Fruit fly (Drosophila melanogaster) whole organism, embryonic: ENCODE measurements around the gene CG43249.

Experiments used
- Asciz ChIP-seq: fragments of 200-800 bp; sonication (Bioruptor generic); optimal IDR thresholded peaks from 2 replicates; lab custom pipeline; 2017; ENCODE audit warnings: missing biosample characterization, mild to moderate bottlenecking, missing genetic modification characterization, missing genetic modification reagents
- Atf-2 ChIP-seq: fragments of 200-800 bp; sonication (Bioruptor generic); optimal IDR thresholded peaks from 2 replicates; lab custom pipeline; 2016; ENCODE audit warnings: missing biosample characterization, missing genetic modification characterization
- Awh ChIP-seq: fragments of 200-800 bp; sonication (Bioruptor generic); IDR thresholded peaks from 2 replicates; pipeline ENCODE4, ENCODE4 v1.3.6; 2022; ENCODE audit warnings: missing biosample characterization, missing genetic modification characterization
- CG10565 ChIP-seq: fragments of 200-800 bp; sonication (Bioruptor generic); optimal IDR thresholded peaks from 3 replicates; lab custom pipeline; 2016; ENCODE audit warnings: missing biosample characterization, mild to moderate bottlenecking, missing genetic modification characterization
- CG12104 ChIP-seq: fragments of 200-800 bp; sonication (Bioruptor generic); optimal IDR thresholded peaks from 3 replicates; lab custom pipeline; 2016; ENCODE audit warnings: missing biosample characterization, missing genetic modification characterization
- CG12769 ChIP-seq: fragments of 200-800 bp; sonication (Bioruptor generic); optimal IDR thresholded peaks from 2 replicates; lab custom pipeline; 2019; ENCODE audit warnings: missing biosample characterization, mild to moderate bottlenecking, missing genetic modification characterization, moderate library complexity
- CG14050 ChIP-seq: fragments of 200-800 bp; sonication (Bioruptor generic); IDR thresholded peaks from 3 replicates; pipeline ENCODE4 v1.3.6; 2022; ENCODE audit warnings: missing biosample characterization, missing genetic modification characterization
- CG14965 ChIP-seq: fragments of 200-800 bp; sonication (Bioruptor generic); optimal IDR thresholded peaks from 2 replicates; lab custom pipeline; 2016; ENCODE audit warnings: missing biosample characterization, missing genetic modification characterization, borderline replicate concordance
- CG15269 ChIP-seq: fragments of 200-800 bp; sonication (Bioruptor generic); optimal IDR thresholded peaks from 2 replicates; lab custom pipeline; 2018; ENCODE audit warnings: missing biosample characterization, mild to moderate bottlenecking, missing genetic modification characterization, moderate library complexity
- CG1647 ChIP-seq: fragments of 200-800 bp; sonication (Bioruptor generic); optimal IDR thresholded peaks from 3 replicates; lab custom pipeline; 2016; ENCODE audit warnings: missing biosample characterization, missing genetic modification characterization
- CG1792 ChIP-seq: fragments of 200-800 bp; sonication (Bioruptor generic); optimal IDR thresholded peaks from 2 replicates; lab custom pipeline; 2016; ENCODE audit warnings: missing biosample characterization, missing genetic modification characterization
- CG18262 ChIP-seq: fragments of 200-800 bp; optimal IDR thresholded peaks from 3 replicates; lab custom pipeline; 2019; ENCODE audit warnings: missing biosample characterization, mild to moderate bottlenecking, missing genetic modification characterization, moderate library complexity
- CG18599 ChIP-seq: fragments of 200-800 bp; sonication (Bioruptor generic); optimal IDR thresholded peaks from 3 replicates; lab custom pipeline; 2017; ENCODE audit warnings: missing biosample characterization, missing genetic modification characterization, mild to moderate bottlenecking, moderate library complexity, missing genetic modification reagents
- CG2678 ChIP-seq: fragments of 200-800 bp; sonication (Bioruptor generic); optimal IDR thresholded peaks from 3 replicates; lab custom pipeline; 2019; ENCODE audit warnings: missing biosample characterization, mild to moderate bottlenecking, missing genetic modification characterization, moderate library complexity
- CG34224 ChIP-seq: fragments of 200-800 bp; sonication (Bioruptor generic); IDR thresholded peaks from 3 replicates; pipeline ENCODE4 v1.3.6; 2022; ENCODE audit warnings: missing biosample characterization, missing genetic modification characterization; ENCODE audit not compliant: partially characterized antibody
- CG3995 ChIP-seq: fragments of 200-800 bp; sonication (Bioruptor generic); optimal IDR thresholded peaks from 3 replicates; lab custom pipeline; 2016; ENCODE audit warnings: missing biosample characterization, missing genetic modification characterization
- CG4617 ChIP-seq: fragments of 200-800 bp; sonication (Bioruptor generic); optimal IDR thresholded peaks from 3 replicates; lab custom pipeline; 2016; ENCODE audit warnings: missing biosample characterization, missing genetic modification characterization, borderline replicate concordance
- CG5953 ChIP-seq: fragments of 200-800 bp; sonication (Bioruptor generic); IDR thresholded peaks from 2 replicates; pipeline ENCODE4 v1.3.6; 2022; ENCODE audit warnings: missing biosample characterization, missing genetic modification characterization
- CG7357 ChIP-seq: fragments of 200-800 bp; sonication (Bioruptor generic); IDR thresholded peaks from 3 replicates; pipeline ENCODE4 v1.3.6; 2022; ENCODE audit warnings: missing biosample characterization, missing genetic modification characterization
- Dll ChIP-seq: fragments of 200-800 bp; sonication (Bioruptor generic); IDR thresholded peaks from 4 replicates; pipeline ENCODE4 v1.3.6; 2022; ENCODE audit warnings: missing biosample characterization, missing genetic modification characterization; ENCODE audit not compliant: partially characterized antibody
- Fer1 ChIP-seq: fragments of 200-800 bp; sonication (Bioruptor generic); optimal IDR thresholded peaks from 2 replicates; lab custom pipeline; 2017; ENCODE audit warnings: missing biosample characterization, mild to moderate bottlenecking, missing genetic modification characterization
- GATAe ChIP-seq: fragments of 200-800 bp; sonication (Bioruptor generic); conservative IDR thresholded peaks from 2 replicates; pipeline ENCODE4 v1.3.6; 2022; ENCODE audit warnings: missing biosample characterization, missing genetic modification characterization
- H2.0 ChIP-seq: fragments of 200-800 bp; sonication (Bioruptor generic); IDR thresholded peaks from 2 replicates; pipeline ENCODE4 v1.3.6; 2022; ENCODE audit warnings: missing biosample characterization, missing genetic modification characterization
- HLHmδ ChIP-seq: fragments of 200-800 bp; sonication (Bioruptor generic); optimal IDR thresholded peaks from 2 replicates; lab custom pipeline; 2018; ENCODE audit warnings: missing biosample characterization, mild to moderate bottlenecking, missing genetic modification characterization, moderate library complexity
- HmgD ChIP-seq: fragments of 200-800 bp; sonication (Bioruptor generic); optimal IDR thresholded peaks from 3 replicates; lab custom pipeline; 2016; ENCODE audit warnings: missing biosample characterization, missing genetic modification characterization
- Hr51 ChIP-seq, 2 experiments: fragments of 200-800 bp; sonication (Bioruptor generic); optimal IDR thresholded peaks; 2 replicates in 1 of 2; 3 replicates in 1 of 2; lab custom pipeline; 2016 to 2018; ENCODE audit warnings: missing biosample characterization in 2 of 2, missing genetic modification characterization in 2 of 2, mild to moderate bottlenecking in 1 of 2, moderate library complexity in 1 of 2
- Hr78 ChIP-seq, 2 experiments: fragments of 200-800 bp in 1 of 2; fragments of >200 bp in 1 of 2; sonication (Bioruptor generic) in 1 of 2; optimal IDR thresholded peaks; 2 replicates each; lab custom pipeline; 2017 to 2019; ENCODE audit warnings: missing biosample characterization in 2 of 2, missing genetic modification characterization in 2 of 2, mild to moderate bottlenecking in 1 of 2, moderate library complexity in 1 of 2
- Hsf ChIP-seq: fragments of 200-800 bp; sonication (Bioruptor generic); optimal IDR thresholded peaks from 3 replicates; lab custom pipeline; 2016; ENCODE audit warnings: missing biosample characterization, missing genetic modification characterization
- Lim3 ChIP-seq: fragments of 200-800 bp; sonication (Bioruptor generic); IDR thresholded peaks from 2 replicates; pipeline ENCODE4 v1.3.6; 2022; ENCODE audit warnings: missing biosample characterization, missing genetic modification characterization
- NC2β ChIP-seq: fragments of 200-800 bp; sonication (Bioruptor generic); optimal IDR thresholded peaks from 2 replicates; lab custom pipeline; 2016; ENCODE audit warnings: missing biosample characterization, missing genetic modification characterization
- Side ChIP-seq: fragments of 200-800 bp; sonication (Bioruptor generic); optimal IDR thresholded peaks from 2 replicates; lab custom pipeline; 2016; ENCODE audit warnings: missing biosample characterization, missing genetic modification characterization
- TFAM ChIP-seq: fragments of 200-800 bp; sonication (Bioruptor generic); optimal IDR thresholded peaks from 2 replicates; lab custom pipeline; 2017; ENCODE audit warnings: missing biosample characterization, missing genetic modification characterization, inconsistent platforms
- abd-A ChIP-seq: fragments of 200-800 bp; sonication (Bioruptor generic); optimal IDR thresholded peaks from 3 replicates; lab custom pipeline; 2019; ENCODE audit warnings: missing biosample characterization, mild to moderate bottlenecking, missing genetic modification characterization, moderate library complexity
- ap ChIP-seq: fragments of 200-800 bp; sonication (Bioruptor generic); IDR thresholded peaks from 2 replicates; pipeline ENCODE4 v1.3.6; 2022; ENCODE audit warnings: missing biosample characterization, missing genetic modification characterization
- chinmo ChIP-seq: fragments of 200-800 bp; sonication (Bioruptor generic); IDR thresholded peaks from 4 replicates; pipeline ENCODE4 v1.3.6; 2022; ENCODE audit warnings: missing biosample characterization, missing genetic modification characterization; ENCODE audit not compliant: partially characterized antibody
- dm ChIP-seq: fragments of 200-800 bp; sonication (Bioruptor generic); optimal IDR thresholded peaks from 3 replicates; lab custom pipeline; 2016; ENCODE audit warnings: missing biosample characterization, missing genetic modification characterization
- ewg ChIP-seq: fragments of 200-800 bp; sonication (Bioruptor generic); optimal IDR thresholded peaks from 3 replicates; lab custom pipeline; 2017; ENCODE audit warnings: mild to moderate bottlenecking, missing biosample characterization, missing genetic modification reagents, missing genetic modification characterization
- eyg ChIP-seq: fragments of 200-800 bp; sonication (Bioruptor generic); optimal IDR thresholded peaks from 3 replicates; lab custom pipeline; 2016; ENCODE audit warnings: missing biosample characterization, missing genetic modification characterization
- fru ChIP-seq: fragments of >200 bp; optimal IDR thresholded peaks from 2 replicates; lab custom pipeline; 2017
- gfzf ChIP-seq: fragments of 200-800 bp; sonication (Bioruptor generic); optimal IDR thresholded peaks from 2 replicates; lab custom pipeline; 2016; ENCODE audit warnings: missing biosample characterization, mild to moderate bottlenecking, missing genetic modification characterization, moderate library complexity
- hb ChIP-seq: fragments of 200-800 bp; sonication (Bioruptor generic); IDR thresholded peaks from 3 replicates; pipeline ENCODE4 v1.3.6; 2022; ENCODE audit warnings: missing biosample characterization, missing genetic modification characterization; ENCODE audit not compliant: partially characterized antibody
- insv ChIP-seq, 2 experiments: fragments of 200-800 bp; sonication (Bioruptor generic); optimal IDR thresholded peaks; 3 replicates each; lab custom pipeline; 2016 to 2018; ENCODE audit warnings: missing biosample characterization in 2 of 2, missing genetic modification characterization in 2 of 2
- nau ChIP-seq: fragments of 200-800 bp; sonication (Bioruptor generic); optimal IDR thresholded peaks from 3 replicates; lab custom pipeline; 2017; ENCODE audit warnings: missing biosample characterization, mild to moderate bottlenecking, missing genetic modification characterization, missing genetic modification reagents
- nom ChIP-seq: fragments of 200-800 bp; sonication (Bioruptor generic); optimal IDR thresholded peaks from 2 replicates; lab custom pipeline; 2017; ENCODE audit warnings: missing biosample characterization, missing genetic modification characterization, mild to moderate bottlenecking, moderate library complexity, missing genetic modification reagents
- oc ChIP-seq: fragments of 200-800 bp; sonication (Bioruptor generic); optimal IDR thresholded peaks from 2 replicates; lab custom pipeline; 2018; ENCODE audit warnings: missing biosample characterization, mild to moderate bottlenecking, missing genetic modification characterization, moderate library complexity
- pan ChIP-seq, 4 experiments: fragments of >200 bp in 3 of 4; fragments of 200-800 bp in 1 of 4; sonication (Bioruptor generic) in 1 of 4; optimal IDR thresholded peaks in 3 of 4; IDR thresholded peaks in 1 of 4; 2 replicates each; pipeline versions ENCODE4 v1.3.6 to Lab custom; 2017 to 2022; ENCODE audit warnings: missing biosample characterization in 2 of 4, missing genetic modification characterization in 2 of 4, mixed read lengths in 1 of 4
- slou ChIP-seq: fragments of 200-800 bp; sonication (Bioruptor generic); optimal IDR thresholded peaks from 3 replicates; lab custom pipeline; 2016; ENCODE audit warnings: missing biosample characterization, missing genetic modification characterization
- trh ChIP-seq: fragments of 200-800 bp; sonication (Bioruptor generic); optimal IDR thresholded peaks from 2 replicates; lab custom pipeline; 2016; ENCODE audit warnings: missing biosample characterization, missing genetic modification characterization
- zen ChIP-seq: fragments of 200-800 bp; sonication (Bioruptor generic); optimal IDR thresholded peaks from 3 replicates; lab custom pipeline; 2018; ENCODE audit warnings: missing biosample characterization, mild to moderate bottlenecking, missing genetic modification characterization, moderate library complexity

The CG43249 gene

dm6 chr3L:16279171-16279570, 24.9 kb upstream of the CG43249 start, which contains the start of gene CG13050:
Gene CG13050 (minus strand): TSS chr3L:16279271.
- TF ChIP-seq Hsf (GFP tag; lab: Kevin White, UChicago) = no peak
- TF ChIP-seq CG3995 (GFP tag; lab: Kevin White, UChicago) = no peak
- TF ChIP-seq zen (tag; lab: Kevin White, UChicago) = no peak
- TF ChIP-seq Side (GFP tag; lab: Kevin White, UChicago) = no peak
- no peak for TF ChIP-seq slou (GFP tag; lab: Kevin White, UChicago)
- TF ChIP-seq CG14050 (GFP tag; lab: Robert Waterston, UW) = no peak
- no peak for TF ChIP-seq hb (GFP tag; lab: Robert Waterston, UW)
- no peak for TF ChIP-seq Fer1
- no peak for TF ChIP-seq Lim3
- no peak for TF ChIP-seq eyg (GFP tag; lab: Kevin White, UChicago)
- TF ChIP-seq Dll (GFP tag; lab: Robert Waterston, UW) = no peak
- no peak for TF ChIP-seq CG10565 (GFP tag; lab: Kevin White, UChicago)
- TF ChIP-seq dm = no peak
- no peak for TF ChIP-seq HLHmδ
- TF ChIP-seq, all 482 proteins: peak for 0

- TF ChIP-seq CG1647 (GFP tag; lab: Kevin White, UChicago) = no peak
- TF ChIP-seq CG18599 (GFP tag; lab: Kevin White, UChicago) = no peak
- TF ChIP-seq CG18262 (tag; lab: Kevin White, UChicago) = no peak
- TF ChIP-seq CG7357 (GFP tag; lab: Robert Waterston, UW) = no peak
- 0 out of 4 replicates have a peak, but pooled peaks have one; percentile 65 for TF ChIP-seq chinmo
- TF ChIP-seq fru (lab: Kevin White, UChicago) = no peak
- TF ChIP-seq HmgD (GFP tag; lab: Kevin White, UChicago) = no peak
- TF ChIP-seq CG2678 (tag; lab: Kevin White, UChicago) = no peak
- TF ChIP-seq H2.0 (GFP tag; lab: Robert Waterston, UW) = no peak
- TF ChIP-seq Hr51 (GFP tag; optimal IDR thresholded peaks at IDR 0.05; lab: Kevin White, UChicago) = no peak
- no peak for TF ChIP-seq ewg
- TF ChIP-seq CG12104 (GFP tag; lab: Kevin White, UChicago) = no peak
- TF ChIP-seq gfzf (GFP tag; lab: Kevin White, UChicago) = no peak
- peak; percentile 8 for TF ChIP-seq nom (GFP tag; lab: Kevin White, UChicago)
- no peak for TF ChIP-seq insv (GFP tag; optimal IDR thresholded peaks at IDR 0.05; lab: Kevin White, UChicago)
- TF ChIP-seq CG14965 = no peak
- TF ChIP-seq Awh (GFP tag; lab: Robert Waterston, UW) = peak; percentile 19; the same call in 1 of the 2 replicates
- peak; percentile 56 for TF ChIP-seq oc
- no peak for TF ChIP-seq Asciz (GFP tag; lab: Kevin White, UChicago)
- peak; percentile 50 for TF ChIP-seq CG12769 (tag; lab: Kevin White, UChicago)
- TF ChIP-seq nau = no peak
- TF ChIP-seq pan (optimal IDR thresholded peaks at IDR 0.05; lab: Kevin White, UChicago) = no peak
- TF ChIP-seq pan (GFP tag; optimal IDR thresholded peaks at IDR 0.05 in 1 of 2, IDR thresholded peaks at IDR 0.05 in 1 of 2) = no peak
- TF ChIP-seq CG34224 (GFP tag; lab: Robert Waterston, UW) = no peak
- TF ChIP-seq NC2β (GFP tag; lab: Kevin White, UChicago) = no peak
- TF ChIP-seq abd-A (tag; lab: Kevin White, UChicago) = peak; percentile 75
- no peak for TF ChIP-seq CG1792 (GFP tag; lab: Kevin White, UChicago)
- TF ChIP-seq trh (GFP tag; lab: Kevin White, UChicago) = no peak
- TF ChIP-seq ap (GFP tag; lab: Robert Waterston, UW) = no peak
- peak in 1 of 2 experiments; percentile 87 for TF ChIP-seq Hr78 (GFP tag; optimal IDR thresholded peaks at IDR 0.05; lab: Kevin White, UChicago)
- no peak for TF ChIP-seq TFAM (GFP tag; lab: Kevin White, UChicago)
- TF ChIP-seq CG4617 (GFP tag; lab: Kevin White, UChicago) = no peak
- TF ChIP-seq GATAe (GFP tag; lab: Robert Waterston, UW) = no peak
- peak; percentile 27 for TF ChIP-seq CG15269 (tag; lab: Kevin White, UChicago)
- TF ChIP-seq CG5953 (GFP tag; lab: Robert Waterston, UW) = no peak
- TF ChIP-seq Atf-2 (GFP tag; lab: Kevin White, UChicago) = no peak
These were observed 24.1 kb upstream of the CG43249 start, which contains the start of gene CG13064 for dm6 chr3L:16279987-16280454. Gene CG13064 (plus strand): TSS chr3L:16280404.
